Fruit fly (Drosophila melanogaster) whole organism, embryonic: ENCODE data around the gene Kyat.

ENCODE experiments used
- CG10543 ChIP-seq: fragments of 200-800 bp; sonication (Bioruptor generic); optimal IDR thresholded peaks from 3 replicates; lab custom pipeline; 2017; ENCODE audit warnings: missing biosample characterization, mild to moderate bottlenecking, missing genetic modification characterization, moderate library complexity
- CG12155 ChIP-seq: fragments of 200-800 bp; sonication (Bioruptor generic); optimal IDR thresholded peaks from 3 replicates; lab custom pipeline; 2016; ENCODE audit warnings: missing biosample characterization, missing genetic modification characterization
- CG16815 ChIP-seq: fragments of 200-800 bp; sonication (Bioruptor generic); optimal IDR thresholded peaks from 3 replicates; lab custom pipeline; 2017; ENCODE audit warnings: missing biosample characterization, mild to moderate bottlenecking, missing genetic modification characterization
- CG4360 ChIP-seq: fragments of 200-800 bp; sonication (Bioruptor generic); IDR thresholded peaks from 2 replicates; pipeline ENCODE4 v1.3.6; 2022; ENCODE audit warnings: missing biosample characterization, missing genetic modification characterization
- CG4617 ChIP-seq: fragments of 200-800 bp; sonication (Bioruptor generic); optimal IDR thresholded peaks from 3 replicates; lab custom pipeline; 2016; ENCODE audit warnings: missing biosample characterization, missing genetic modification characterization, borderline replicate concordance
- Fer3 ChIP-seq: fragments of 200-800 bp; sonication (Bioruptor generic); optimal IDR thresholded peaks from 2 replicates; lab custom pipeline; 2018; ENCODE audit warnings: missing biosample characterization, mild to moderate bottlenecking, missing genetic modification characterization, moderate library complexity
- bcd ChIP-seq: fragments of 200-800 bp; sonication (Bioruptor generic); optimal IDR thresholded peaks from 2 replicates; lab custom pipeline; 2017; ENCODE audit warnings: missing biosample characterization, mild to moderate bottlenecking, missing genetic modification characterization
- twi ChIP-seq: fragments of 200-800 bp; optimal IDR thresholded peaks from 2 replicates; lab custom pipeline; 2019; ENCODE audit warnings: missing biosample characterization, mild to moderate bottlenecking, missing genetic modification characterization, moderate library complexity
- usp ChIP-seq: fragments of >200 bp; optimal IDR thresholded peaks from 2 replicates; lab custom pipeline; 2017; ENCODE audit warnings: missing biosample characterization, missing genetic modification characterization

- TF ChIP-seq CG16815 (GFP tag; lab: Kevin White, UChicago) (no peak), CG4617 (no peak), Fer3 (no peak), CG4360 (GFP tag; lab: Robert Waterston, UW) (no peak), usp (GFP tag; lab: Kevin White, UChicago) (no peak), CG12155 (GFP tag; lab: Kevin White, UChicago) (no peak), bcd (GFP tag; lab: Kevin White, UChicago) (no peak), CG10543 (no peak), twi (tag; lab: Kevin White, UChicago) (no peak)
These were observed 37.4 kb upstream of the Kyat start for dm6 chr3R:11859534-11860254.
